Worm (Caenorhabditis elegans): Measurements from ENCODE around the gene otpl-4.

ce11 chrV:8518283-8518682 lies 18.8 kb upstream of the otpl-4 start:
- TF ChIP-seq ref-1 (GFP tag; conservative IDR thresholded peaks at IDR 0.05) (no peak), klf-2 (GFP tag; conservative IDR thresholded peaks at IDR 0.05) (no peak), med-1 (GFP tag; optimal IDR thresholded peaks at IDR 0.05; ENCODE audit: insufficient read depth) (no peak), flt-1 (GFP tag; IDR thresholded peaks at IDR 0.05) (no peak), T22C8.4 (GFP tag; IDR thresholded peaks at IDR 0.05) (no peak), cog-1 (tag; optimal IDR thresholded peaks at IDR 0.05) (no peak), ztf-23 (GFP tag; IDR thresholded peaks at IDR 0.05) (no peak), ztf-29 (GFP tag; IDR thresholded peaks at IDR 0.05) (no peak)

Data from whole organism, midembryonic.